Fruit fly (Drosophila melanogaster) whole organism, embryonic: ENCODE measurements around the gene CkIIalpha-i3.

Experiments
- CG1024 ChIP-seq: fragments of 200-800 bp; sonication (Bioruptor generic); IDR thresholded peaks from 2 replicates; pipeline ENCODE4 v1.3.6; 2022; ENCODE audit warnings: missing biosample characterization, missing genetic modification characterization
- CG10321 ChIP-seq: fragments of 200-800 bp; sonication (Bioruptor generic); IDR thresholded peaks from 2 replicates; pipeline ENCODE4 v1.3.6; 2022; ENCODE audit warnings: missing biosample characterization, missing genetic modification characterization
- CG11247 ChIP-seq: fragments of 200-800 bp; sonication (Bioruptor generic); IDR thresholded peaks from 2 replicates; pipeline ENCODE4 v1.3.6; 2022; ENCODE audit warnings: missing biosample characterization, missing genetic modification characterization
- CG12155 ChIP-seq: fragments of 200-800 bp; sonication (Bioruptor generic); optimal IDR thresholded peaks from 3 replicates; lab custom pipeline; 2016; ENCODE audit warnings: missing biosample characterization, missing genetic modification characterization
- CG12299 ChIP-seq: fragments of 200-800 bp; sonication (Bioruptor generic); optimal IDR thresholded peaks from 2 replicates; lab custom pipeline; 2018; ENCODE audit warnings: missing biosample characterization, mild to moderate bottlenecking, missing genetic modification characterization
- CG14860 ChIP-seq: fragments of 200-800 bp; sonication (Bioruptor generic); IDR thresholded peaks from 3 replicates; pipeline ENCODE4 v1.3.6; 2022; ENCODE audit warnings: missing biosample characterization, missing genetic modification characterization; ENCODE audit not compliant: partially characterized antibody
- CG16863 ChIP-seq: fragments of 200-800 bp; sonication (Bioruptor generic); optimal IDR thresholded peaks from 3 replicates; lab custom pipeline; 2016; ENCODE audit warnings: missing biosample characterization, missing genetic modification characterization
- CG2712 ChIP-seq: fragments of 200-800 bp; optimal IDR thresholded peaks from 3 replicates; lab custom pipeline; 2019; ENCODE audit warnings: missing biosample characterization, mild to moderate bottlenecking, missing genetic modification characterization, moderate library complexity
- CG3281 ChIP-seq: fragments of 200-800 bp; sonication (Bioruptor generic); optimal IDR thresholded peaks from 3 replicates; lab custom pipeline; 2017; ENCODE audit warnings: missing biosample characterization, mild to moderate bottlenecking, missing genetic modification characterization
- CG33557 ChIP-seq: fragments of 200-800 bp; sonication (Bioruptor generic); optimal IDR thresholded peaks from 2 replicates; lab custom pipeline; 2019; ENCODE audit warnings: missing biosample characterization, mild to moderate bottlenecking, missing genetic modification characterization, moderate library complexity
- CG34376 ChIP-seq: fragments of 200-800 bp; sonication (Bioruptor generic); optimal IDR thresholded peaks from 2 replicates; lab custom pipeline; 2018; ENCODE audit warnings: missing biosample characterization, mild to moderate bottlenecking, missing genetic modification characterization
- CG3838 ChIP-seq: fragments of 200-800 bp; sonication (Bioruptor generic); optimal IDR thresholded peaks from 3 replicates; lab custom pipeline; 2016; ENCODE audit warnings: missing biosample characterization, missing genetic modification characterization
- CG6272 ChIP-seq: fragments of 200-800 bp; sonication (Bioruptor generic); IDR thresholded peaks from 2 replicates; pipeline ENCODE4 v1.3.6; 2022; ENCODE audit warnings: missing biosample characterization, missing genetic modification characterization
- CG6791 ChIP-seq: fragments of 200-800 bp; sonication (Bioruptor generic); IDR thresholded peaks from 3 replicates; pipeline ENCODE4 v1.3.6; 2022; ENCODE audit warnings: missing biosample characterization, missing genetic modification characterization; ENCODE audit not compliant: partially characterized antibody
- CG7271 ChIP-seq: fragments of 200-800 bp; sonication (Bioruptor generic); optimal IDR thresholded peaks from 2 replicates; lab custom pipeline; 2018; ENCODE audit warnings: missing biosample characterization, mild to moderate bottlenecking, missing genetic modification characterization, moderate library complexity
- CG7928 ChIP-seq: fragments of 200-800 bp; sonication (Bioruptor generic); optimal IDR thresholded peaks from 2 replicates; lab custom pipeline; 2017; ENCODE audit warnings: missing biosample characterization, mild to moderate bottlenecking, missing genetic modification characterization
- CG8290 ChIP-seq, 3 experiments: fragments of 200-800 bp; sonication (Bioruptor generic); optimal IDR thresholded peaks; 2 replicates each; lab custom pipeline; 2016 to 2019; ENCODE audit warnings: missing biosample characterization in 3 of 3, missing genetic modification characterization in 3 of 3, mild to moderate bottlenecking in 2 of 3, moderate library complexity in 1 of 3
- CG9932 ChIP-seq: fragments of 200-800 bp; sonication (Bioruptor generic); IDR thresholded peaks from 2 replicates; pipeline ENCODE4 v1.3.6; 2022; ENCODE audit warnings: missing biosample characterization, missing genetic modification characterization
- CkIIα-i1 ChIP-seq: fragments of 200-800 bp; sonication (Bioruptor generic); IDR thresholded peaks from 2 replicates; pipeline ENCODE4 v1.3.6; 2022; ENCODE audit warnings: missing biosample characterization, missing genetic modification characterization
- Doc3 ChIP-seq: fragments of 200-800 bp; sonication (Bioruptor generic); IDR thresholded peaks from 3 replicates; pipeline ENCODE4 v1.3.6; 2022; ENCODE audit warnings: missing biosample characterization, missing genetic modification characterization; ENCODE audit not compliant: partially characterized antibody
- Dp ChIP-seq: fragments of 200-800 bp; sonication (Bioruptor generic); optimal IDR thresholded peaks from 2 replicates; lab custom pipeline; 2018; ENCODE audit warnings: missing biosample characterization, mild to moderate bottlenecking, missing genetic modification characterization, moderate library complexity
- E2f1 ChIP-seq: fragments of 200-800 bp; sonication (Bioruptor generic); IDR thresholded peaks from 2 replicates; pipeline ENCODE4 v1.3.6; 2022; ENCODE audit warnings: missing biosample characterization, missing genetic modification characterization
- Fer3 ChIP-seq: fragments of 200-800 bp; sonication (Bioruptor generic); optimal IDR thresholded peaks from 2 replicates; lab custom pipeline; 2018; ENCODE audit warnings: missing biosample characterization, mild to moderate bottlenecking, missing genetic modification characterization, moderate library complexity
- Hmr ChIP-seq: fragments of 200-800 bp; sonication (Bioruptor generic); optimal IDR thresholded peaks from 3 replicates; lab custom pipeline; 2017; ENCODE audit warnings: mild to moderate bottlenecking, missing biosample characterization, missing genetic modification reagents, missing genetic modification characterization
- Hsf ChIP-seq: fragments of 200-800 bp; sonication (Bioruptor generic); optimal IDR thresholded peaks from 3 replicates; lab custom pipeline; 2016; ENCODE audit warnings: missing biosample characterization, missing genetic modification characterization
- Kr ChIP-seq: fragments of 200-800 bp; sonication (Bioruptor generic); optimal IDR thresholded peaks from 2 replicates; lab custom pipeline; 2017; ENCODE audit warnings: missing biosample characterization, mild to moderate bottlenecking, missing genetic modification characterization
- Myb ChIP-seq: fragments of 200-800 bp; sonication (Bioruptor generic); optimal IDR thresholded peaks from 2 replicates; lab custom pipeline; 2016; ENCODE audit warnings: missing biosample characterization, missing genetic modification characterization
- NC2β ChIP-seq: fragments of 200-800 bp; sonication (Bioruptor generic); optimal IDR thresholded peaks from 2 replicates; lab custom pipeline; 2016; ENCODE audit warnings: missing biosample characterization, missing genetic modification characterization
- Six4 ChIP-seq: fragments of 200-800 bp; sonication (Bioruptor generic); optimal IDR thresholded peaks from 2 replicates; lab custom pipeline; 2016; ENCODE audit warnings: missing biosample characterization, missing genetic modification characterization
- Stat92E ChIP-seq, 3 experiments: fragments of >200 bp in 2 of 3; fragments of 200-800 bp in 1 of 3; sonication (Bioruptor generic) in 1 of 3; optimal IDR thresholded peaks; 2 replicates each; lab custom pipeline; 2017 to 2019; ENCODE audit warnings: missing biosample characterization in 3 of 3, missing genetic modification characterization in 3 of 3, mild to moderate bottlenecking in 1 of 3, moderate library complexity in 1 of 3
- Vsx1 ChIP-seq: fragments of 200-800 bp; sonication (Bioruptor generic); optimal IDR thresholded peaks from 2 replicates; lab custom pipeline; 2017; ENCODE audit warnings: missing biosample characterization, mild to moderate bottlenecking, missing genetic modification characterization, missing genetic modification reagents
- al ChIP-seq: fragments of 200-800 bp; sonication (Bioruptor generic); IDR thresholded peaks from 2 replicates; pipeline ENCODE4 v1.3.6; 2022; ENCODE audit warnings: missing biosample characterization, missing genetic modification characterization
- aop ChIP-seq: fragments of 200-800 bp; sonication (Bioruptor generic); IDR thresholded peaks from 2 replicates; pipeline ENCODE4 v1.3.6; 2022; ENCODE audit warnings: missing biosample characterization, missing genetic modification characterization
- fd64A ChIP-seq: fragments of 200-800 bp; sonication (Bioruptor generic); optimal IDR thresholded peaks from 3 replicates; lab custom pipeline; 2018; ENCODE audit warnings: missing biosample characterization, mild to moderate bottlenecking, missing genetic modification characterization
- fu2 ChIP-seq: fragments of 200-800 bp; sonication (Bioruptor generic); optimal IDR thresholded peaks from 2 replicates; lab custom pipeline; 2016; ENCODE audit warnings: missing biosample characterization, missing genetic modification characterization
- grn ChIP-seq: fragments of 200-800 bp; sonication (Bioruptor generic); optimal IDR thresholded peaks from 3 replicates; lab custom pipeline; 2017; ENCODE audit warnings: missing biosample characterization, missing genetic modification characterization
- luna ChIP-seq: fragments of 200-800 bp; sonication (Bioruptor generic); optimal IDR thresholded peaks from 2 replicates; lab custom pipeline; 2016; ENCODE audit warnings: missing biosample characterization, missing genetic modification characterization
- maf-S ChIP-seq: fragments of 200-800 bp; sonication (Bioruptor generic); optimal IDR thresholded peaks from 2 replicates; lab custom pipeline; 2016; ENCODE audit warnings: missing biosample characterization, missing genetic modification characterization
- nerfin-2 ChIP-seq: fragments of 200-800 bp; sonication (Bioruptor generic); IDR thresholded peaks from 2 replicates; pipeline ENCODE4 v1.3.6; 2022; ENCODE audit warnings: missing biosample characterization, missing genetic modification characterization; ENCODE audit not compliant: partially characterized antibody
- phol ChIP-seq: fragments of 200-800 bp; sonication (Bioruptor generic); optimal IDR thresholded peaks from 3 replicates; lab custom pipeline; 2018; ENCODE audit warnings: missing biosample characterization, mild to moderate bottlenecking, missing genetic modification characterization, moderate library complexity
- sna ChIP-seq: fragments of 200-800 bp; sonication (Bioruptor generic); IDR thresholded peaks from 2 replicates; pipeline ENCODE4 v1.3.6; 2022; ENCODE audit warnings: missing biosample characterization, missing genetic modification characterization; ENCODE audit not compliant: partially characterized antibody
- stc ChIP-seq: fragments of 200-800 bp; sonication (Bioruptor generic); IDR thresholded peaks from 2 replicates; pipeline ENCODE4 v1.3.6; 2022; ENCODE audit warnings: missing biosample characterization, missing genetic modification characterization
- trem ChIP-seq: fragments of 200-800 bp; optimal IDR thresholded peaks from 3 replicates; lab custom pipeline; 2019; ENCODE audit warnings: missing biosample characterization, mild to moderate bottlenecking, missing genetic modification characterization, moderate library complexity
- vnd ChIP-seq: fragments of 200-800 bp; sonication (Bioruptor generic); IDR thresholded peaks from 3 replicates; pipeline ENCODE4 v1.3.6; 2022; ENCODE audit warnings: missing biosample characterization, missing genetic modification characterization; ENCODE audit not compliant: partially characterized antibody
- zen2 ChIP-seq: fragments of 200-800 bp; sonication (Bioruptor generic); IDR thresholded peaks from 3 replicates; pipeline ENCODE4 v1.3.6; 2022; ENCODE audit warnings: missing biosample characterization, missing genetic modification characterization; ENCODE audit not compliant: partially characterized antibody
- zf30C ChIP-seq: fragments of 200-800 bp; sonication (Bioruptor generic); optimal IDR thresholded peaks from 3 replicates; lab custom pipeline; 2018; ENCODE audit warnings: missing biosample characterization, mild to moderate bottlenecking, missing genetic modification characterization
- zfh1 ChIP-seq: fragments of 200-800 bp; sonication (Bioruptor generic); IDR thresholded peaks from 3 replicates; pipeline ENCODE4 v1.3.6; 2022; ENCODE audit warnings: missing biosample characterization, missing genetic modification characterization

CkIIalpha-i3 gene

dm6 chr3L:724518-725341 is 14.3 kb upstream of the CkIIalpha-i3 start (continued):
- TF ChIP-seq CG6791 (GFP tag; lab: Robert Waterston, UW) (0 out of 3 replicates have a peak, but pooled peaks have one; percentile 50), E2f1 (GFP tag; lab: Robert Waterston, UW) (peak; percentile 93), CkIIα-i1 (GFP tag; lab: Robert Waterston, UW) (peak; percentile 45; the same call in 1 of the 2 replicates), Vsx1 (GFP tag; lab: Kevin White, UChicago) (peak; percentile 92), CG2712 (tag; lab: Kevin White, UChicago) (peak; percentile 98), CG1024 (GFP tag; lab: Robert Waterston, UW) (peak; percentile 86), vnd (GFP tag; lab: Robert Waterston, UW) (0 out of 3 replicates have a peak, but pooled peaks have one; percentile 34), CG3838 (GFP tag; lab: Kevin White, UChicago) (peak; percentile 90), phol (peak; percentile 94), fd64A (GFP tag; lab: Kevin White, UChicago) (peak; percentile 89), Kr (GFP tag; lab: Kevin White, UChicago) (peak; percentile 97), al (peak; percentile 40; the same call in 1 of the 2 replicates), aop (peak; percentile 79; the same call in 1 of the 2 replicates), stc (GFP tag; lab: Robert Waterston, UW) (peak; percentile 91), CG6272 (GFP tag; lab: Robert Waterston, UW) (peak; percentile 81), Hmr (GFP tag; lab: Kevin White, UChicago) (peak; percentile 76), nerfin-2 (GFP tag; lab: Robert Waterston, UW) (peak; percentile 40; the same call in 1 of the 2 replicates), zen2 (no peak), sna (GFP tag; lab: Robert Waterston, UW) (no peak), CG8290 (GFP tag; optimal IDR thresholded peaks at IDR 0.05; lab: Kevin White, UChicago) (peak; percentile 98), CG8290 (tag; optimal IDR thresholded peaks at IDR 0.05; lab: Kevin White, UChicago) (peak; percentile 49 to 90), CG10321 (peak; percentile 66; the same call in 1 of the 2 replicates), Dp (GFP tag; lab: Kevin White, UChicago) (no peak), CG9932 (peak; percentile 39; the same call in 1 of the 2 replicates), zf30C (GFP tag; lab: Kevin White, UChicago) (no peak), CG12299 (tag; lab: Kevin White, UChicago) (peak; percentile 83), NC2β (peak; percentile 97), CG3281 (peak; percentile 64), CG14860 (GFP tag; lab: Robert Waterston, UW) (0 out of 3 replicates have a peak, but pooled peaks have one; percentile 39), Stat92E (GFP tag; optimal IDR thresholded peaks at IDR 0.05; lab: Kevin White, UChicago) (peak in 1 of 3 experiments; percentile 74), CG33557 (GFP tag; lab: Kevin White, UChicago) (peak; percentile 99), Hsf (GFP tag; lab: Kevin White, UChicago) (peak; percentile 94), Six4 (GFP tag; lab: Kevin White, UChicago) (peak; percentile 95), zfh1 (GFP tag; lab: Robert Waterston, UW) (peak; percentile 99), fu2 (GFP tag; lab: Kevin White, UChicago) (peak; percentile 50), CG34376 (GFP tag; lab: Kevin White, UChicago) (no peak), luna (GFP tag; lab: Kevin White, UChicago) (peak; percentile 5), CG7271 (tag; lab: Kevin White, UChicago) (peak; percentile 86), CG7928 (GFP tag; lab: Kevin White, UChicago) (no peak), grn (GFP tag; lab: Kevin White, UChicago) (peak; percentile 66), CG11247 (GFP tag; lab: Robert Waterston, UW) (peak; percentile 86), CG16863 (GFP tag; lab: Kevin White, UChicago) (peak; percentile 94), trem (tag; lab: Kevin White, UChicago) (peak; percentile 94), CG12155 (GFP tag; lab: Kevin White, UChicago) (peak; percentile 82), Doc3 (GFP tag; lab: Robert Waterston, UW) (no peak), Fer3 (tag; lab: Kevin White, UChicago) (peak; percentile 72), maf-S (GFP tag; lab: Kevin White, UChicago) (peak; percentile 85), Myb (GFP tag; lab: Kevin White, UChicago) (peak; percentile 69)
